Fruit fly (Drosophila melanogaster) whole organism, prepupa: ENCODE data around the gene CG33096.

Experiments
- Blimp-1 ChIP-seq: fragments of 200-800 bp; sonication (Bioruptor generic); optimal IDR thresholded peaks from 3 replicates; lab custom pipeline; 2017; ENCODE audit warnings: missing biosample characterization, missing genetic modification characterization, mild to moderate bottlenecking, moderate library complexity, missing genetic modification reagents
- CG11762 ChIP-seq: fragments of 200-800 bp; sonication (Bioruptor generic); optimal IDR thresholded peaks from 3 replicates; lab custom pipeline; 2016; ENCODE audit warnings: missing biosample characterization, missing genetic modification characterization; ENCODE audit not compliant: insufficient read depth
- CG34406 ChIP-seq: fragments of 200-800 bp; sonication (Bioruptor generic); optimal IDR thresholded peaks from 3 replicates; lab custom pipeline; 2016; ENCODE audit warnings: missing biosample characterization, missing genetic modification characterization
- CG6808 ChIP-seq: fragments of 200-800 bp; sonication (Bioruptor generic); optimal IDR thresholded peaks from 3 replicates; lab custom pipeline; 2017; ENCODE audit warnings: missing biosample characterization, missing genetic modification characterization, mild to moderate bottlenecking, moderate library complexity, missing genetic modification reagents
- Ets21C ChIP-seq: fragments of 200-800 bp; sonication (Bioruptor generic); optimal IDR thresholded peaks from 3 replicates; lab custom pipeline; 2016; ENCODE audit warnings: missing biosample characterization, missing genetic modification characterization
- Hr38 ChIP-seq: sonication (Bioruptor generic); optimal IDR thresholded peaks from 2 replicates; lab custom pipeline; 2016; ENCODE audit warnings: missing biosample characterization, missing genetic modification characterization
- Sox102F ChIP-seq: fragments of 200-800 bp; sonication (Bioruptor generic); optimal IDR thresholded peaks from 2 replicates; lab custom pipeline; 2016; ENCODE audit warnings: missing biosample characterization, mild to moderate bottlenecking, missing genetic modification characterization
- Sox14 ChIP-seq: fragments of 200-800 bp; sonication (Bioruptor generic); optimal IDR thresholded peaks from 3 replicates; lab custom pipeline; 2016; ENCODE audit warnings: missing biosample characterization, missing genetic modification characterization
- cyc ChIP-seq: fragments of 200-800 bp; sonication (Bioruptor generic); optimal IDR thresholded peaks from 3 replicates; lab custom pipeline; 2016; ENCODE audit warnings: missing biosample characterization, missing genetic modification characterization
- salr ChIP-seq, 2 experiments: fragments of 200-800 bp; sonication (Bioruptor generic); optimal IDR thresholded peaks; 3 replicates each; lab custom pipeline; 2016 to 2018; ENCODE audit warnings: missing biosample characterization in 2 of 2, missing genetic modification characterization in 2 of 2, mild to moderate bottlenecking in 1 of 2
- svp ChIP-seq: fragments of 200-800 bp; sonication (Bioruptor generic); peaks from one replicate; lab custom pipeline; 2016; ENCODE audit warnings: missing biosample characterization, missing genetic modification characterization
- topi ChIP-seq: fragments of 200-800 bp; sonication (Bioruptor generic); optimal IDR thresholded peaks from 3 replicates; lab custom pipeline; 2016; ENCODE audit warnings: missing biosample characterization, missing genetic modification characterization

DNA sequence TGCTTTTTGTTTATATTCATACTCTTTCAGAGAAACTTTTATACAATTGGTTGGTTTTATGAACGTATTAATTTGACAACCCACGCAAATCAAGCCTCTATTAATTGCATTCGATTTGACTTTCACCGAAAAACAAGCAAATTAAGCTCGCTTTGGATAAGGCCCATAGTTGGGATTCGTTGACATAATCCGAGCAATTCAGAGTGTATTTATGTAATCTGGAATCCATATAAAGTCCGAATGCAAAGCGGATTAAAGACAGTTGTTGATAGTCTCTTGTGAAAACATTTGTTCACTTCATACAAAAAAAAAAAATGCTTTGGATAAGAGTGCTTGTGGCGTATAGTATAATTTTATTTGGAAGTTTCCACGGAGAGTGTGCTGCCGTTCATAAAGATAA is 4.8 kb downstream of the CG33096 start, which contains the start of gene CG45095:
- TF ChIP-seq Hr38, result no peak
- no peak for TF ChIP-seq cyc (GFP tag; lab: Kevin White, UChicago)
- TF ChIP-seq Ets21C (GFP tag; lab: Kevin White, UChicago), result no peak
- no peak for TF ChIP-seq salr (GFP tag; optimal IDR thresholded peaks at IDR 0.05; lab: Kevin White, UChicago)
- TF ChIP-seq CG6808, result no peak
- TF ChIP-seq Sox14 (GFP tag; lab: Kevin White, UChicago), result no peak
- no peak for TF ChIP-seq Sox102F (GFP tag; lab: Kevin White, UChicago)
- no peak for TF ChIP-seq svp
- TF ChIP-seq Blimp-1 (GFP tag; lab: Kevin White, UChicago), result no peak
- TF ChIP-seq CG11762 (GFP tag; lab: Kevin White, UChicago), result no peak
- no peak for TF ChIP-seq topi (GFP tag; lab: Kevin White, UChicago)
- TF ChIP-seq CG34406 (GFP tag; lab: Kevin White, UChicago), result no peak
